Worm (Caenorhabditis elegans) whole organism, late embryonic: ENCODE results near the gene nhr-267.

Experiments used
- C08G9.2 ChIP-seq: sonication (generic microtip); optimal IDR thresholded peaks from 2 replicates; lab custom pipeline; 2016; ENCODE audit warnings: mild to moderate bottlenecking, missing genetic modification characterization, moderate library complexity, missing compliant biosample characterization
- F13H6.1 ChIP-seq: sonication (generic microtip); optimal IDR thresholded peaks from 2 replicates; lab custom pipeline; 2016; ENCODE audit warnings: missing genetic modification characterization, missing compliant biosample characterization
- K02D7.2 ChIP-seq: sonication (generic microtip); optimal IDR thresholded peaks from 2 replicates; lab custom pipeline; 2017; ENCODE audit warnings: mild to moderate bottlenecking, missing genetic modification characterization, missing compliant biosample characterization
- K09A11.1 ChIP-seq: sonication (generic microtip); optimal IDR thresholded peaks from 2 replicates; lab custom pipeline; 2017; ENCODE audit warnings: antibody characterized with exemption, mild to moderate bottlenecking, missing genetic modification characterization, missing compliant biosample characterization; ENCODE audit not compliant: insufficient read depth
- T23F11.4 ChIP-seq: fragments of 200-800 bp; sonication (Bioruptor generic); optimal IDR thresholded peaks from 2 replicates; lab custom pipeline; 2018; ENCODE audit warnings: mild to moderate bottlenecking, missing genetic modification characterization, missing compliant biosample characterization
- ama-1 ChIP-seq: fragments of 150-350 bp; optimal IDR thresholded peaks from 2 replicates; lab custom pipeline; 2014
- ceh-14 ChIP-seq: sonication (generic microtip); optimal IDR thresholded peaks from 2 replicates; lab custom pipeline; 2016; ENCODE audit warnings: missing genotype, missing genetic modification characterization, missing compliant biosample characterization
- ceh-24 ChIP-seq: sonication (generic microtip); optimal IDR thresholded peaks from 2 replicates; lab custom pipeline; 2016; ENCODE audit warnings: mild to moderate bottlenecking, missing genetic modification characterization, missing compliant biosample characterization
- ceh-31 ChIP-seq: sonication (generic microtip); optimal IDR thresholded peaks from 2 replicates; lab custom pipeline; 2016; ENCODE audit warnings: missing genetic modification characterization, missing compliant biosample characterization
- ceh-48 ChIP-seq: sonication (generic microtip); optimal IDR thresholded peaks from 2 replicates; lab custom pipeline; 2016; ENCODE audit warnings: missing genetic modification characterization, inconsistent platforms, missing compliant biosample characterization
- ceh-9 ChIP-seq: sonication (generic microtip); optimal IDR thresholded peaks from 2 replicates; lab custom pipeline; 2016; ENCODE audit warnings: mild to moderate bottlenecking, missing genetic modification characterization, inconsistent platforms, missing compliant biosample characterization
- che-1 ChIP-seq: sonication (generic microtip); optimal IDR thresholded peaks from 2 replicates; lab custom pipeline; 2016; ENCODE audit warnings: mild to moderate bottlenecking, missing genetic modification characterization, missing compliant biosample characterization
- dmd-4 ChIP-seq: sonication (generic microtip); optimal IDR thresholded peaks from 2 replicates; lab custom pipeline; 2016; ENCODE audit warnings: borderline replicate concordance, missing genetic modification characterization, missing compliant biosample characterization
- elt-4 ChIP-seq: sonication (generic microtip); optimal IDR thresholded peaks from 2 replicates; lab custom pipeline; 2016; ENCODE audit warnings: missing genetic modification characterization, missing compliant biosample characterization
- eyg-1 ChIP-seq: sonication (generic microtip); optimal IDR thresholded peaks from 2 replicates; lab custom pipeline; 2016; ENCODE audit warnings: missing genotype, missing genetic modification characterization, missing compliant biosample characterization
- gmeb-2 ChIP-seq: sonication (generic microtip); optimal IDR thresholded peaks from 2 replicates; lab custom pipeline; 2016; ENCODE audit warnings: missing genetic modification characterization, inconsistent platforms, missing compliant biosample characterization
- hlh-13 ChIP-seq: fragments of 200-800 bp; sonication (Bioruptor generic); optimal IDR thresholded peaks from 2 replicates; lab custom pipeline; 2018; ENCODE audit warnings: mild to moderate bottlenecking, missing genetic modification characterization, missing compliant biosample characterization
- hlh-30 ChIP-seq: sonication (generic microtip); optimal IDR thresholded peaks from 2 replicates; lab custom pipeline; 2017; ENCODE audit warnings: antibody characterized with exemption, missing genetic modification characterization, missing compliant biosample characterization; ENCODE audit not compliant: insufficient read depth
- lim-6 ChIP-seq: sonication (generic microtip); optimal IDR thresholded peaks from 2 replicates; lab custom pipeline; 2016; ENCODE audit warnings: missing genetic modification characterization, missing compliant biosample characterization
- madf-2 ChIP-seq: sonication (generic microtip); optimal IDR thresholded peaks from 2 replicates; lab custom pipeline; 2017; ENCODE audit warnings: missing genetic modification characterization, missing compliant biosample characterization
- mec-3 ChIP-seq: sonication (generic microtip); optimal IDR thresholded peaks from 2 replicates; lab custom pipeline; 2016; ENCODE audit warnings: borderline replicate concordance, missing genetic modification characterization, missing compliant biosample characterization
- nfya-1 ChIP-seq: sonication (generic microtip); optimal IDR thresholded peaks from 2 replicates; lab custom pipeline; 2017; ENCODE audit warnings: missing genetic modification characterization, mild to moderate bottlenecking, missing compliant biosample characterization, antibody characterized with exemption, moderate library complexity
- nhr-232 ChIP-seq: sonication (generic microtip); optimal IDR thresholded peaks from 2 replicates; lab custom pipeline; 2016; ENCODE audit warnings: missing genetic modification characterization, missing compliant biosample characterization
- pat-9 ChIP-seq: fragments of 200-800 bp; sonication (Bioruptor generic); optimal IDR thresholded peaks from 2 replicates; lab custom pipeline; 2018; ENCODE audit warnings: mild to moderate bottlenecking, missing genetic modification characterization, moderate library complexity, missing compliant biosample characterization
- pax-1 ChIP-seq: fragments of 150-350 bp; optimal IDR thresholded peaks from 2 replicates; lab custom pipeline; 2014; ENCODE audit warnings: missing biosample characterization, missing genetic modification characterization
- pha-2 ChIP-seq: sonication (generic microtip); optimal IDR thresholded peaks from 2 replicates; lab custom pipeline; 2017; ENCODE audit warnings: mild to moderate bottlenecking, missing genetic modification characterization, missing compliant biosample characterization
- pha-4 ChIP-seq: fragments of 150-350 bp; optimal IDR thresholded peaks from 2 replicates; lab custom pipeline; 2018; ENCODE audit warnings: missing biosample characterization, missing genetic modification reagents, missing genetic modification characterization
- pqm-1 ChIP-seq: sonication (generic microtip); optimal IDR thresholded peaks from 2 replicates; lab custom pipeline; 2016; ENCODE audit warnings: missing genetic modification characterization, missing compliant biosample characterization
- pros-1 ChIP-seq: fragments of 150-350 bp; optimal IDR thresholded peaks from 2 replicates; lab custom pipeline; 2014; ENCODE audit warnings: missing biosample characterization, missing genetic modification reagents, missing genetic modification characterization
- ref-2 ChIP-seq: sonication (generic microtip); optimal IDR thresholded peaks from 2 replicates; lab custom pipeline; 2016; ENCODE audit warnings: missing genetic modification characterization, missing compliant biosample characterization
- tbx-2 ChIP-seq: sonication (generic microtip); optimal IDR thresholded peaks from 2 replicates; lab custom pipeline; 2016; ENCODE audit warnings: missing genetic modification characterization, missing compliant biosample characterization
- ttx-3 ChIP-seq: sonication (generic microtip); optimal IDR thresholded peaks from 2 replicates; lab custom pipeline; 2016; ENCODE audit warnings: missing genetic modification reagents, missing genetic modification characterization, missing compliant biosample characterization
- unc-42 ChIP-seq: sonication (generic microtip); optimal IDR thresholded peaks from 2 replicates; lab custom pipeline; 2016; ENCODE audit warnings: missing genotype, missing genetic modification characterization, missing compliant biosample characterization

The nhr-267 gene

ce11 chrIV:9323989-9324506, 37.8 kb upstream of the nhr-267 start, which contains the start of the genes nspg-11 and F49C12.15:
nspg-11 (minus strand) TSS chrIV:9324089.
F49C12.15 (plus strand) TSS chrIV:9324456.
- TF ChIP-seq F13H6.1 (no peak), ceh-31 (tag; lab: Kevin White, UChicago) (no peak), pax-1 (tag; lab: Kevin White, UChicago) (no peak)

ce11 chrIV:9322489-9322888, 36.3 kb upstream of the nhr-267 start:
- TF ChIP-seq ceh-48 (tag; lab: Kevin White, UChicago) (no peak), che-1 (no peak), hlh-13 (GFP tag; lab: Kevin White, UChicago) (no peak), ceh-14 (tag; lab: Kevin White, UChicago) (no peak)

- TF ChIP-seq K09A11.1 (tag; lab: Kevin White, UChicago) (no peak), ceh-48 (tag; lab: Kevin White, UChicago) (peak; percentile 61)
Measured at ce11 chrIV:9321039-9321851, 35.0 kb upstream of the nhr-267 start, which contains the start of the genes F49C12.12 and vha-17. F49C12.12 (minus strand) TSS chrIV:9321089. vha-17 (plus strand) TSS chrIV:9321801.

- TF ChIP-seq unc-42 (tag; lab: Kevin White, UChicago) (no peak), ama-1 (lab: Kevin White, UChicago) (no peak), ceh-9 (tag; lab: Kevin White, UChicago) (no peak), pros-1 (no peak), ref-2 (no peak), madf-2 (tag; lab: Kevin White, UChicago) (no peak), pat-9 (tag; lab: Kevin White, UChicago) (no peak), K09A11.1 (tag; lab: Kevin White, UChicago) (no peak), gmeb-2 (tag; lab: Kevin White, UChicago) (no peak), dmd-4 (no peak), lim-6 (no peak), pha-2 (tag; lab: Kevin White, UChicago) (no peak), elt-4 (tag; lab: Kevin White, UChicago) (no peak), eyg-1 (no peak), K02D7.2 (tag; lab: Kevin White, UChicago) (no peak), hlh-13 (GFP tag; lab: Kevin White, UChicago) (no peak), ttx-3 (tag; lab: Kevin White, UChicago) (no peak), C08G9.2 (tag; lab: Kevin White, UChicago) (no peak), tbx-2 (tag; lab: Kevin White, UChicago) (no peak), ceh-24 (tag; lab: Kevin White, UChicago) (no peak)
Measured at ce11 chrIV:9320023-9320422, 33.8 kb upstream of the nhr-267 start.

- TF ChIP-seq K09A11.1 (tag; lab: Kevin White, UChicago): no peak
- no peak for TF ChIP-seq F13H6.1
Measured at ce11 chrIV:9319080-9319479, 32.9 kb upstream of the nhr-267 start, which contains the start of the genes F49C12.11 and nemt-1. F49C12.11 (plus strand) TSS chrIV:9319380. nemt-1 (minus strand) TSS chrIV:9319439.

ce11 chrIV:9318147-9318546, 31.9 kb upstream of the nhr-267 start:
- TF ChIP-seq C08G9.2 (tag; lab: Kevin White, UChicago) (no peak), K02D7.2 (tag; lab: Kevin White, UChicago) (no peak), T23F11.4 (no peak), ceh-24 (tag; lab: Kevin White, UChicago) (no peak), pha-2 (tag; lab: Kevin White, UChicago) (no peak), nhr-232 (tag; lab: Kevin White, UChicago) (no peak), ceh-48 (tag; lab: Kevin White, UChicago) (no peak), elt-4 (tag; lab: Kevin White, UChicago) (no peak), mec-3 (no peak), dmd-4 (no peak), nfya-1 (no peak), F13H6.1 (no peak), che-1 (no peak), pqm-1 (tag; lab: Kevin White, UChicago) (no peak), pha-4 (tag; lab: Kevin White, UChicago) (no peak), ama-1 (lab: Kevin White, UChicago) (no peak), hlh-30 (tag; lab: Kevin White, UChicago) (no peak)
